Fruit fly (Drosophila melanogaster) whole organism, embryonic: ENCODE measurements around the gene superdeath.

Source experiments
- ATbp ChIP-seq: fragments of 200-800 bp; sonication (Bioruptor generic); optimal IDR thresholded peaks from 2 replicates; lab custom pipeline; 2017; ENCODE audit warnings: missing biosample characterization, mild to moderate bottlenecking, missing genetic modification characterization, missing genetic modification reagents
- Ada2b ChIP-seq: fragments of 200-800 bp; sonication (Bioruptor generic); IDR thresholded peaks from 2 replicates; pipeline ENCODE4 v1.3.6; 2022; ENCODE audit warnings: missing biosample characterization, missing genetic modification characterization
- CG10431 ChIP-seq: fragments of 200-800 bp; sonication (Bioruptor generic); optimal IDR thresholded peaks from 3 replicates; lab custom pipeline; 2018; ENCODE audit warnings: missing biosample characterization, mild to moderate bottlenecking, missing genetic modification characterization
- CG10565 ChIP-seq: fragments of 200-800 bp; sonication (Bioruptor generic); optimal IDR thresholded peaks from 3 replicates; lab custom pipeline; 2016; ENCODE audit warnings: missing biosample characterization, mild to moderate bottlenecking, missing genetic modification characterization
- CG12155 ChIP-seq: fragments of 200-800 bp; sonication (Bioruptor generic); optimal IDR thresholded peaks from 3 replicates; lab custom pipeline; 2016; ENCODE audit warnings: missing biosample characterization, missing genetic modification characterization
- CG12744 ChIP-seq: fragments of 200-800 bp; sonication (Bioruptor generic); optimal IDR thresholded peaks from 2 replicates; lab custom pipeline; 2016; ENCODE audit warnings: missing biosample characterization, missing genetic modification characterization
- CG17612 ChIP-seq: fragments of 200-800 bp; sonication (Bioruptor generic); IDR thresholded peaks from 2 replicates; pipeline ENCODE4 v1.3.6; 2022; ENCODE audit warnings: missing biosample characterization, missing genetic modification characterization
- CG17912 ChIP-seq: fragments of 200-800 bp; sonication (Bioruptor generic); optimal IDR thresholded peaks from 2 replicates; lab custom pipeline; 2018; ENCODE audit warnings: missing biosample characterization, mild to moderate bottlenecking, missing genetic modification characterization
- CG1832 ChIP-seq: fragments of 200-800 bp; sonication (Bioruptor generic); optimal IDR thresholded peaks from 2 replicates; lab custom pipeline; 2017; ENCODE audit warnings: missing biosample characterization, mild to moderate bottlenecking, missing genetic modification characterization, inconsistent platforms
- CG30431 ChIP-seq: fragments of 200-800 bp; sonication (Bioruptor generic); optimal IDR thresholded peaks from 2 replicates; lab custom pipeline; 2017; ENCODE audit warnings: missing biosample characterization, missing genetic modification characterization
- CG42726 ChIP-seq: fragments of 200-800 bp; sonication (Bioruptor generic); IDR thresholded peaks from 2 replicates; pipeline ENCODE4 v1.3.6; 2022; ENCODE audit warnings: missing biosample characterization, missing genetic modification characterization; ENCODE audit not compliant: partially characterized antibody
- CG4282 ChIP-seq: fragments of 200-800 bp; sonication (Bioruptor generic); optimal IDR thresholded peaks from 2 replicates; lab custom pipeline; 2016; ENCODE audit warnings: missing biosample characterization, missing genetic modification characterization
- CG4820 ChIP-seq: fragments of 200-800 bp; sonication (Bioruptor generic); optimal IDR thresholded peaks from 3 replicates; lab custom pipeline; 2016; ENCODE audit warnings: missing biosample characterization, missing genetic modification characterization
- CG6254 ChIP-seq: fragments of 200-800 bp; sonication (Bioruptor generic); optimal IDR thresholded peaks from 3 replicates; lab custom pipeline; 2017; ENCODE audit warnings: mild to moderate bottlenecking, missing biosample characterization, missing genetic modification reagents, missing genetic modification characterization
- CG6683 ChIP-seq: fragments of 200-800 bp; sonication (Bioruptor generic); optimal IDR thresholded peaks from 2 replicates; lab custom pipeline; 2017; ENCODE audit warnings: missing biosample characterization, mild to moderate bottlenecking, missing genetic modification characterization, missing genetic modification reagents
- CG6813 ChIP-seq: fragments of 200-800 bp; sonication (Bioruptor generic); optimal IDR thresholded peaks from 2 replicates; lab custom pipeline; 2017; ENCODE audit warnings: missing biosample characterization, missing genetic modification characterization, mild to moderate bottlenecking, moderate library complexity, missing genetic modification reagents
- CG7357 ChIP-seq: fragments of 200-800 bp; sonication (Bioruptor generic); IDR thresholded peaks from 3 replicates; pipeline ENCODE4 v1.3.6; 2022; ENCODE audit warnings: missing biosample characterization, missing genetic modification characterization
- CG7839 ChIP-seq: fragments of 200-800 bp; sonication (Bioruptor generic); optimal IDR thresholded peaks from 3 replicates; lab custom pipeline; 2018; ENCODE audit warnings: missing biosample characterization, mild to moderate bottlenecking, missing genetic modification characterization, moderate library complexity
- CG9876 ChIP-seq: fragments of 200-800 bp; sonication (Bioruptor generic); optimal IDR thresholded peaks from 2 replicates; lab custom pipeline; 2016; ENCODE audit warnings: missing biosample characterization, missing genetic modification characterization
- CHES-1-like ChIP-seq: fragments of 200-800 bp; sonication (Bioruptor generic); optimal IDR thresholded peaks from 2 replicates; lab custom pipeline; 2016; ENCODE audit warnings: missing biosample characterization, missing genetic modification characterization
- Elba2 ChIP-seq: fragments of 200-800 bp; sonication (Bioruptor generic); optimal IDR thresholded peaks from 3 replicates; lab custom pipeline; 2016; ENCODE audit warnings: missing biosample characterization, missing genetic modification characterization
- HHEX ChIP-seq: fragments of 200-800 bp; sonication (Bioruptor generic); optimal IDR thresholded peaks from 3 replicates; lab custom pipeline; 2017; ENCODE audit warnings: missing biosample characterization, mild to moderate bottlenecking, missing genetic modification characterization, missing genetic modification reagents
- HmgZ ChIP-seq: fragments of 200-800 bp; sonication (Bioruptor generic); optimal IDR thresholded peaks from 2 replicates; lab custom pipeline; 2018; ENCODE audit warnings: missing biosample characterization, mild to moderate bottlenecking, missing genetic modification characterization
- Hmx ChIP-seq: fragments of 200-800 bp; sonication (Bioruptor generic); optimal IDR thresholded peaks from 2 replicates; lab custom pipeline; 2016; ENCODE audit warnings: missing biosample characterization, missing genetic modification characterization
- Lhr ChIP-seq: fragments of 200-800 bp; sonication (Bioruptor generic); optimal IDR thresholded peaks from 3 replicates; lab custom pipeline; 2017; ENCODE audit warnings: mild to moderate bottlenecking, missing biosample characterization, missing genetic modification reagents, missing genetic modification characterization
- MBD-R2 ChIP-seq: fragments of 200-800 bp; sonication (Bioruptor generic); IDR thresholded peaks from 2 replicates; pipeline ENCODE4 v1.3.6; 2022; ENCODE audit warnings: missing biosample characterization, missing genetic modification characterization
- Med ChIP-seq: fragments of 200-800 bp; sonication (Bioruptor generic); peaks from one replicate; lab custom pipeline; 2016; ENCODE audit warnings: missing biosample characterization, missing genetic modification characterization, mild to moderate bottlenecking, inconsistent platforms, moderate library complexity
- Oli ChIP-seq: fragments of 200-800 bp; sonication (Bioruptor generic); optimal IDR thresholded peaks from 2 replicates; lab custom pipeline; 2018; ENCODE audit warnings: missing biosample characterization, mild to moderate bottlenecking, missing genetic modification characterization, moderate library complexity
- Ravus ChIP-seq: fragments of 200-800 bp; sonication (Bioruptor generic); IDR thresholded peaks from 2 replicates; pipeline ENCODE4 v1.3.6; 2022; ENCODE audit warnings: missing biosample characterization, missing genetic modification characterization
- Spps ChIP-seq: fragments of 200-800 bp; sonication (Bioruptor generic); optimal IDR thresholded peaks from 2 replicates; lab custom pipeline; 2018; ENCODE audit warnings: missing biosample characterization, mild to moderate bottlenecking, missing genetic modification characterization
- Sry-δ ChIP-seq: fragments of 200-800 bp; sonication (Bioruptor generic); optimal IDR thresholded peaks from 2 replicates; lab custom pipeline; 2016; ENCODE audit warnings: missing biosample characterization, missing genetic modification characterization
- TFAM ChIP-seq: fragments of 200-800 bp; sonication (Bioruptor generic); optimal IDR thresholded peaks from 2 replicates; lab custom pipeline; 2017; ENCODE audit warnings: missing biosample characterization, missing genetic modification characterization, inconsistent platforms
- Vsx1 ChIP-seq: fragments of 200-800 bp; sonication (Bioruptor generic); optimal IDR thresholded peaks from 2 replicates; lab custom pipeline; 2017; ENCODE audit warnings: missing biosample characterization, mild to moderate bottlenecking, missing genetic modification characterization, missing genetic modification reagents
- Xrp1 ChIP-seq: fragments of 200-800 bp; sonication (Bioruptor generic); IDR thresholded peaks from 2 replicates; pipeline ENCODE4 v1.3.6; 2022; ENCODE audit warnings: missing biosample characterization, missing genetic modification characterization
- aop ChIP-seq: fragments of 200-800 bp; sonication (Bioruptor generic); IDR thresholded peaks from 2 replicates; pipeline ENCODE4 v1.3.6; 2022; ENCODE audit warnings: missing biosample characterization, missing genetic modification characterization
- ara ChIP-seq: fragments of 200-800 bp; sonication (Bioruptor generic); IDR thresholded peaks from 2 replicates; pipeline ENCODE4 v1.3.6; 2022; ENCODE audit warnings: missing biosample characterization, missing genetic modification characterization
- cg ChIP-seq: fragments of 200-800 bp; sonication (Bioruptor generic); optimal IDR thresholded peaks from 3 replicates; lab custom pipeline; 2019; ENCODE audit warnings: missing biosample characterization, mild to moderate bottlenecking, missing genetic modification characterization, moderate library complexity
- chm ChIP-seq: fragments of 200-800 bp; sonication (Bioruptor generic); IDR thresholded peaks from 2 replicates; pipeline ENCODE4 v1.3.6; 2022; ENCODE audit warnings: missing biosample characterization, missing genetic modification characterization
- crc ChIP-seq: fragments of 200-800 bp; sonication (Bioruptor generic); optimal IDR thresholded peaks from 2 replicates; lab custom pipeline; 2016; ENCODE audit warnings: missing biosample characterization, missing genetic modification characterization
- croc ChIP-seq: fragments of 200-800 bp; sonication (Bioruptor generic); conservative IDR thresholded peaks from 3 replicates; pipeline ENCODE4 v1.3.6; 2022; ENCODE audit warnings: missing biosample characterization, missing genetic modification characterization
- eyg ChIP-seq: fragments of 200-800 bp; sonication (Bioruptor generic); optimal IDR thresholded peaks from 3 replicates; lab custom pipeline; 2016; ENCODE audit warnings: missing biosample characterization, missing genetic modification characterization
- fd102C ChIP-seq: fragments of 200-800 bp; sonication (Bioruptor generic); optimal IDR thresholded peaks from 2 replicates; lab custom pipeline; 2018; ENCODE audit warnings: missing biosample characterization, mild to moderate bottlenecking, missing genetic modification characterization, moderate library complexity
- gsb ChIP-seq: fragments of 200-800 bp; sonication (Bioruptor generic); IDR thresholded peaks from 2 replicates; pipeline ENCODE4 v1.3.6; 2022; ENCODE audit warnings: missing biosample characterization, missing genetic modification characterization
- hth ChIP-seq: fragments of >200 bp; optimal IDR thresholded peaks from 2 replicates; lab custom pipeline; 2017; ENCODE audit warnings: inconsistent platforms
- ind ChIP-seq: fragments of 200-800 bp; sonication (Bioruptor generic); optimal IDR thresholded peaks from 3 replicates; lab custom pipeline; 2016; ENCODE audit warnings: missing biosample characterization, missing genetic modification characterization
- jumu ChIP-seq: fragments of 200-800 bp; sonication (Bioruptor generic); optimal IDR thresholded peaks from 3 replicates; lab custom pipeline; 2016; ENCODE audit warnings: missing biosample characterization, missing genetic modification characterization
- kay ChIP-seq: fragments of 200-800 bp; sonication (Bioruptor generic); optimal IDR thresholded peaks from 2 replicates; lab custom pipeline; 2016; ENCODE audit warnings: missing biosample characterization, missing genetic modification characterization
- org-1 ChIP-seq: fragments of 200-800 bp; sonication (Bioruptor generic); optimal IDR thresholded peaks from 2 replicates; lab custom pipeline; 2017; ENCODE audit warnings: missing biosample characterization, missing genetic modification characterization
- peb ChIP-seq: fragments of 200-800 bp; sonication (Bioruptor generic); IDR thresholded peaks from 2 replicates; pipeline ENCODE4 v1.3.6; 2022; ENCODE audit warnings: missing biosample characterization, missing genetic modification characterization
- seq ChIP-seq: fragments of 200-800 bp; sonication (Bioruptor generic); IDR thresholded peaks from 2 replicates; pipeline ENCODE4 v1.3.6; 2022; ENCODE audit warnings: missing biosample characterization, missing genetic modification characterization
- tna ChIP-seq: fragments of 200-800 bp; sonication (Bioruptor generic); IDR thresholded peaks from 2 replicates; pipeline ENCODE4 v1.3.6; 2022; ENCODE audit warnings: missing biosample characterization, missing genetic modification characterization; ENCODE audit not compliant: partially characterized antibody

Gene superdeath

dm6 chr3R:29124128-29124527 lies 14.3 kb upstream of the superdeath start (continued):
- TF ChIP-seq kay (GFP tag; lab: Kevin White, UChicago), result no peak
- TF ChIP-seq seq (GFP tag; lab: Robert Waterston, UW), result no peak
- TF ChIP-seq CG12744, result no peak
- TF ChIP-seq CG17912 (GFP tag; lab: Kevin White, UChicago), result no peak
- no peak for TF ChIP-seq Elba2 (GFP tag; lab: Kevin White, UChicago)
- TF ChIP-seq Med (GFP tag; lab: Kevin White, UChicago), result peak; percentile 95
- peak; percentile 63; the same call in 1 of the 3 replicates for TF ChIP-seq CG7357 (GFP tag; lab: Robert Waterston, UW)
- TF ChIP-seq aop (GFP tag; lab: Robert Waterston, UW), result no peak
- peak; percentile 58 for TF ChIP-seq MBD-R2 (GFP tag; lab: Robert Waterston, UW)
- TF ChIP-seq Sry-δ, result peak; percentile 14
- TF ChIP-seq croc, result peak; percentile 51; the same call in 2 of the 3 replicates
- TF ChIP-seq ind, result peak; percentile 69
- peak; percentile 62 for TF ChIP-seq CG12155
- peak; percentile 75 for TF ChIP-seq chm
- TF ChIP-seq Vsx1 (GFP tag; lab: Kevin White, UChicago), result no peak
- peak; percentile 3 for TF ChIP-seq crc (GFP tag; lab: Kevin White, UChicago)
- no peak for TF ChIP-seq tna (GFP tag; lab: Robert Waterston, UW)
- TF ChIP-seq CHES-1-like (GFP tag; lab: Kevin White, UChicago), result peak; percentile 68
- TF ChIP-seq gsb (GFP tag; lab: Robert Waterston, UW), result peak; percentile 46
- TF ChIP-seq Xrp1 (GFP tag; lab: Robert Waterston, UW), result peak; percentile 85
- TF ChIP-seq ara (GFP tag; lab: Robert Waterston, UW), result peak; percentile 82
- TF ChIP-seq CG7839 (tag; lab: Kevin White, UChicago), result peak; percentile 77
- no peak for TF ChIP-seq hth (lab: Kevin White, UChicago)
- no peak for TF ChIP-seq CG1832 (GFP tag; lab: Kevin White, UChicago)
- peak; percentile 49 for TF ChIP-seq CG4820
- peak; percentile 48; the same call in 1 of the 2 replicates for TF ChIP-seq peb (GFP tag; lab: Robert Waterston, UW)
- peak; percentile 50 for TF ChIP-seq Oli (tag; lab: Kevin White, UChicago)
- TF ChIP-seq HmgZ (tag; lab: Kevin White, UChicago), result no peak
- TF ChIP-seq org-1 (GFP tag; lab: Kevin White, UChicago), result peak; percentile 45
- TF ChIP-seq CG6813, result peak; percentile 38
- TF ChIP-seq CG42726 (GFP tag; lab: Robert Waterston, UW), result no peak
- TF ChIP-seq ATbp (GFP tag; lab: Kevin White, UChicago), result peak; percentile 62
- no peak for TF ChIP-seq cg
- TF ChIP-seq CG30431 (GFP tag; lab: Kevin White, UChicago), result peak; percentile 58
- no peak for TF ChIP-seq fd102C
- TF ChIP-seq Hmx (GFP tag; lab: Kevin White, UChicago), result no peak
- peak; percentile 77 for TF ChIP-seq jumu
- TF ChIP-seq Ravus (GFP tag; lab: Robert Waterston, UW), result peak; percentile 9; the same call in 1 of the 2 replicates
- TF ChIP-seq Ada2b (GFP tag; lab: Robert Waterston, UW), result peak; percentile 58; the same call in 1 of the 2 replicates
- no peak for TF ChIP-seq eyg
- TF ChIP-seq CG6683 (GFP tag; lab: Kevin White, UChicago), result no peak
- no peak for TF ChIP-seq TFAM (GFP tag; lab: Kevin White, UChicago)
- peak; percentile 7 for TF ChIP-seq CG6254 (GFP tag; lab: Kevin White, UChicago)
- no peak for TF ChIP-seq Lhr
- peak; percentile 40 for TF ChIP-seq Spps (tag; lab: Kevin White, UChicago)
- no peak for TF ChIP-seq CG4282 (GFP tag; lab: Kevin White, UChicago)
- TF ChIP-seq CG9876 (GFP tag; lab: Kevin White, UChicago), result peak; percentile 13
- no peak for TF ChIP-seq CG10565 (GFP tag; lab: Kevin White, UChicago)
- TF ChIP-seq CG17612 (GFP tag; lab: Robert Waterston, UW), result peak; percentile 39; the same call in 1 of the 2 replicates
- TF ChIP-seq CG10431, result no peak
- peak; percentile 45 for TF ChIP-seq HHEX (GFP tag; lab: Kevin White, UChicago)
